Worm (Caenorhabditis elegans) whole organism, L3 larva: ENCODE measurements around the gene F26F4.12.

Experiments
- R02D3.7 ChIP-seq: fragments of 150-350 bp; optimal IDR thresholded peaks from 2 replicates; lab custom pipeline; 2014; ENCODE audit warnings: missing biosample characterization, missing genetic modification characterization
- aly-2 ChIP-seq: fragments of 150-350 bp; optimal IDR thresholded peaks from 2 replicates; lab custom pipeline; 2014; ENCODE audit warnings: missing biosample characterization, missing genetic modification characterization
- ceh-16 ChIP-seq: sonication (generic microtip); optimal IDR thresholded peaks from 2 replicates; lab custom pipeline; 2017; ENCODE audit warnings: missing biosample characterization, missing genetic modification characterization
- ceh-28 ChIP-seq: fragments of 150-350 bp; optimal IDR thresholded peaks from 2 replicates; lab custom pipeline; 2014; ENCODE audit warnings: missing biosample characterization, missing genetic modification reagents, missing genetic modification characterization
- ceh-82 ChIP-seq: fragments of 150-350 bp; optimal IDR thresholded peaks from 2 replicates; lab custom pipeline; 2014; ENCODE audit warnings: missing biosample characterization, missing genetic modification characterization
- ceh-9 ChIP-seq: sonication (generic microtip); optimal IDR thresholded peaks from 2 replicates; lab custom pipeline; 2018; ENCODE audit warnings: missing biosample characterization, missing genetic modification characterization
- egl-27 ChIP-seq: sonication (generic microtip); optimal IDR thresholded peaks from 4 replicates; lab custom pipeline; 2017; ENCODE audit warnings: missing biosample characterization, missing genetic modification reagents, missing genetic modification characterization
- egl-5 ChIP-seq: fragments of 150-350 bp; optimal IDR thresholded peaks from 2 replicates; lab custom pipeline; 2017; ENCODE audit warnings: missing biosample characterization, missing genetic modification reagents, missing genetic modification characterization, inconsistent platforms
- elt-2 ChIP-seq: sonication (generic microtip); optimal IDR thresholded peaks from 2 replicates; lab custom pipeline; 2016; ENCODE audit warnings: missing genetic modification reagents, mild to moderate bottlenecking, missing genetic modification characterization, missing compliant biosample characterization
- elt-3 ChIP-seq, 3 experiments: fragments of 150-350 bp in 1 of 3; sonication (generic microtip) in 2 of 3; optimal IDR thresholded peaks; 2 replicates in 2 of 3; 4 replicates in 1 of 3; lab custom pipeline; 2014 to 2017; ENCODE audit warnings: missing biosample characterization in 3 of 3, missing genetic modification characterization in 3 of 3
- eor-1 ChIP-seq, 2 experiments: fragments of 150-350 bp; optimal IDR thresholded peaks; 2 replicates each; lab custom pipeline; 2014 to 2018; ENCODE audit warnings: missing biosample characterization in 2 of 2, missing genetic modification characterization in 2 of 2
- fkh-10 ChIP-seq: sonication (generic microtip); optimal IDR thresholded peaks from 2 replicates; lab custom pipeline; 2017; ENCODE audit warnings: missing biosample characterization, missing genetic modification reagents, missing genetic modification characterization
- fkh-2 ChIP-seq: fragments of 150-350 bp; optimal IDR thresholded peaks from 2 replicates; lab custom pipeline; 2014; ENCODE audit warnings: missing biosample characterization, missing genetic modification reagents, missing genetic modification characterization
- jun-1 ChIP-seq: fragments of 150-350 bp; optimal IDR thresholded peaks from 2 replicates; lab custom pipeline; 2014; ENCODE audit warnings: missing biosample characterization, missing genetic modification reagents, missing genetic modification characterization
- lin-39 ChIP-seq: fragments of 150-350 bp; optimal IDR thresholded peaks from 2 replicates; lab custom pipeline; 2018; ENCODE audit warnings: missing biosample characterization, missing genetic modification reagents, missing genetic modification characterization
- lsy-12 ChIP-seq: sonication (generic microtip); optimal IDR thresholded peaks from 2 replicates; lab custom pipeline; 2016; ENCODE audit warnings: mild to moderate bottlenecking, missing genetic modification characterization, missing compliant biosample characterization
- mdl-1 ChIP-seq: fragments of 150-350 bp; optimal IDR thresholded peaks from 2 replicates; lab custom pipeline; 2014; ENCODE audit warnings: missing biosample characterization, missing genetic modification characterization
- mml-1 ChIP-seq: fragments of 150-350 bp; sonication (generic microtip); optimal IDR thresholded peaks from 3 replicates; lab custom pipeline; 2014; ENCODE audit warnings: missing biosample characterization, missing genetic modification characterization
- nfya-1 ChIP-seq: sonication (generic microtip); optimal IDR thresholded peaks from 2 replicates; lab custom pipeline; 2017; ENCODE audit warnings: missing genetic modification characterization, mild to moderate bottlenecking, missing compliant biosample characterization, antibody characterized with exemption, moderate library complexity; ENCODE audit not compliant: insufficient read depth
- nhr-12 ChIP-seq: fragments of 150-350 bp; optimal IDR thresholded peaks from 2 replicates; lab custom pipeline; 2014; ENCODE audit warnings: missing biosample characterization, missing genetic modification characterization
- nhr-237 ChIP-seq: fragments of 150-350 bp; optimal IDR thresholded peaks from 2 replicates; lab custom pipeline; 2014; ENCODE audit warnings: missing biosample characterization, missing genetic modification characterization
- nhr-25 ChIP-seq: sonication (generic microtip); optimal IDR thresholded peaks from 2 replicates; lab custom pipeline; 2017; ENCODE audit warnings: missing biosample characterization, missing genetic modification characterization
- nhr-28 ChIP-seq: fragments of 150-350 bp; optimal IDR thresholded peaks from 2 replicates; lab custom pipeline; 2014; ENCODE audit warnings: missing biosample characterization, missing genetic modification characterization
- nhr-43 ChIP-seq: sonication (generic microtip); optimal IDR thresholded peaks from 2 replicates; lab custom pipeline; 2016; ENCODE audit warnings: mild to moderate bottlenecking, missing genetic modification characterization, missing compliant biosample characterization; ENCODE audit not compliant: poor library complexity, severe bottlenecking
- nhr-67 ChIP-seq: fragments of 150-350 bp; optimal IDR thresholded peaks from 2 replicates; lab custom pipeline; 2014; ENCODE audit warnings: missing biosample characterization, missing genetic modification characterization
- pha-4 ChIP-seq: fragments of 150-350 bp; optimal IDR thresholded peaks from 2 replicates; lab custom pipeline; 2014; ENCODE audit warnings: missing biosample characterization, missing genetic modification reagents, missing genetic modification characterization
- pqm-1 ChIP-seq: fragments of 150-350 bp; optimal IDR thresholded peaks from 2 replicates; lab custom pipeline; 2017; ENCODE audit warnings: missing biosample characterization, missing genetic modification characterization, inconsistent platforms
- sea-2 ChIP-seq: fragments of 150-350 bp; sonication (generic microtip); optimal IDR thresholded peaks from 4 replicates; lab custom pipeline; 2014; ENCODE audit warnings: missing biosample characterization, missing genetic modification reagents, missing genetic modification characterization
- snpc-4 ChIP-seq: fragments of 150-350 bp; optimal IDR thresholded peaks from 2 replicates; lab custom pipeline; 2014; ENCODE audit warnings: missing biosample characterization, missing genetic modification characterization
- tbx-2 ChIP-seq: sonication (generic microtip); optimal IDR thresholded peaks from 2 replicates; lab custom pipeline; 2016; ENCODE audit warnings: mild to moderate bottlenecking, missing genetic modification characterization, missing compliant biosample characterization
- unc-39 ChIP-seq: sonication (generic microtip); optimal IDR thresholded peaks from 4 replicates; lab custom pipeline; 2017; ENCODE audit warnings: missing biosample characterization, missing genetic modification characterization
- unc-62 ChIP-seq: fragments of 150-350 bp; sonication (generic microtip); optimal IDR thresholded peaks from 4 replicates; lab custom pipeline; 2014; ENCODE audit warnings: missing biosample characterization, missing genetic modification reagents, missing genetic modification characterization
- ztf-11 ChIP-seq: fragments of 150-350 bp; optimal IDR thresholded peaks from 2 replicates; lab custom pipeline; 2014; ENCODE audit warnings: missing biosample characterization, missing genetic modification characterization
- ztf-4 ChIP-seq: fragments of 150-350 bp; optimal IDR thresholded peaks from 2 replicates; lab custom pipeline; 2014; ENCODE audit warnings: missing biosample characterization, missing genetic modification characterization

F26F4.12 gene

DNA sequence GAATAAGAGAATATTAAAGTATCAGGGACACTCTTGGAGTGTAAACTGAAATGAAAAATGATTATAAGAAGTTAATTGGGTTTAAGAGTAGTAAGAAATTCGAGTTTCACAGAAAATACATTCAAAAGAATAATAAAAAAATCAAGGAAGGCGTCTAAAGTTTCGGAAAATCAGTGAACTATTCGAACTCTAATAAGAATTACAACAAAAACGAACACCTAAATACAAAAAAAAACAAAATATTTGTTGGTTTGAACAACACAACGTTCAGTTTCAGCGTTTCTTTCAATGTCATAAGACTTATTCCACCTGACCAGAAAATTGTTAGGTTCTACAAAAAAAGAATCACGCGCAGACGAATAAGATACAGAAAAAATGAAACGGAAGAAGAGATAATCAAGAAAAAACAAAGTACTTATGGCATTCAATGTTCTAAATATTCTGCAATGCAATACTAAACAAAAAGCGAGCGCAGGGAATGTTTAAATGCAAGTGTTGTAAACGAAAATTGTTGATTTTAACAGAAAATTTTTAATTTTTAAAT, 10.7 kb downstream of the F26F4.12 start, which contains the start of gene nhl-2:
Gene nhl-2 (minus strand): TSS at position 51 of the 544 bp plus-strand sequence.
- TF ChIP-seq ceh-16 (tag; lab: Kevin White, UChicago) (no peak), nfya-1 (tag; lab: Kevin White, UChicago) (no peak), ceh-9 (no peak), nhr-25 (no peak), ceh-82 (tag; lab: Kevin White, UChicago) (no peak), fkh-10 (GFP tag; lab: Kevin White, UChicago) (no peak), egl-5 (no peak), mdl-1 (tag; lab: Kevin White, UChicago) (no peak), fkh-2 (no peak), eor-1 (tag; optimal IDR thresholded peaks at IDR 0.05; lab: Kevin White, UChicago) (no peak), elt-3 (tag; optimal IDR thresholded peaks at IDR 0.05; lab: Kevin White, UChicago) (no peak), jun-1 (tag; lab: Kevin White, UChicago) (no peak), aly-2 (tag; lab: Kevin White, UChicago) (no peak), ztf-11 (no peak), unc-62 (no peak), ceh-28 (tag; lab: Kevin White, UChicago) (no peak), ztf-4 (no peak), nhr-28 (no peak)

ce11 chrIII:4895313-4895712, 14.5 kb downstream of the F26F4.12 start:
- TF ChIP-seq nhr-12 (tag; lab: Kevin White, UChicago): no peak
- TF ChIP-seq fkh-2: no peak
- no peak for TF ChIP-seq mdl-1 (tag; lab: Kevin White, UChicago)

DNA sequence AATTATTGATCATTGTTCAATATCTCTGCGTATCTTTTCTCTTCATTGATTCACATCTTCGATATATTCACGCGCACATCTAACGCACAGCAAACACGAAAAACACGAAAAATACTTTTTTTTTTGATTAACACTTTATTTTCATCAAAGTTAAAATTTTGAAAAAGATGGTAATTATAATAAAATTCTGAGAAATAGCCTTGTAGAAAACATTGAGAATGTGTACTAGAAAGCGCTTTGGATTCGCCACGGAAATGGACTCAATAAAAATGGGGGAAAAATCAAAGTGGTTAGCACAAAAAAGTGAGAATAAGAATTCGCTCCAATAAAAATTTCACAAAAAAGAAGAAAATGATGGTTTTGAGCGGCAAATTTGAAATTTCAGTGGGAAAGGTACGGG, 16.3 kb downstream of the F26F4.12 start, which contains the start of gene F26F4.6:
Gene F26F4.6 (minus strand): TSS at position 101 of the 400 bp plus-strand sequence.
- TF ChIP-seq nhr-67 (tag; lab: Kevin White, UChicago) (no peak), sea-2 (no peak), lin-39 (no peak), jun-1 (tag; lab: Kevin White, UChicago) (no peak), R02D3.7 (tag; lab: Kevin White, UChicago) (no peak), eor-1 (tag; optimal IDR thresholded peaks at IDR 0.05; lab: Kevin White, UChicago) (no peak), mdl-1 (tag; lab: Kevin White, UChicago) (no peak), ztf-11 (no peak), snpc-4 (tag; lab: Kevin White, UChicago) (no peak), pha-4 (tag; lab: Kevin White, UChicago) (no peak), nhr-43 (tag; lab: Kevin White, UChicago) (no peak)

- TF ChIP-seq ceh-82 (tag; lab: Kevin White, UChicago) (no peak), pha-4 (tag; lab: Kevin White, UChicago) (peak; percentile 29)
These were observed 18.8 kb downstream of the F26F4.12 start, which contains the start of gene F26F4.5 for ce11 chrIII:4890997-4891396. F26F4.5 (minus strand) TSS chrIII:4891252.

DNA sequence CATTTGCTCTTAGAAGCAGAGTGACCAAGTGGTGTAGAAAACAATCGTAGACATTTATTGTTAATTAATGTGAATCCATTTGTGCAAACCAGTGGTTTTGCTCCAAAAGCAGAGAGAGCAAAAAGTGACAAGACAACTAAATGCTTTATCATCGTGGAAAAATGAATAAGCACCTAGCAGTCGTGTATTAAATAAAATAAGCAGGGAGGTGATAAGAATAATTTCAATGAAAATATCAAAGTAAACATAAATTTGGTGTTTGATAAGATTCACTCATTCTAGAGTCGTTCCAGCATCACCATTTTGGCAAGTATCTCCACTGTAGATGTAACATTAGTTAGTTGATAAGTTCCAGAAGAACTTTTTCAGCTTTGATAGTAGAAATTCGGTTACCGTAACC, 22.5 kb downstream of the F26F4.12 start, which contains the start of gene clec-6:
Gene clec-6 (minus strand): TSS at position 154 of the 400 bp plus-strand sequence.
- no peak for TF ChIP-seq nhr-237 (tag; lab: Kevin White, UChicago)
- TF ChIP-seq tbx-2 (tag; lab: Kevin White, UChicago): no peak
- TF ChIP-seq unc-39: no peak
- peak; percentile 60 for TF ChIP-seq elt-2 (tag; lab: Kevin White, UChicago)
- TF ChIP-seq lsy-12: no peak
- peak; percentile 33 for TF ChIP-seq pha-4 (tag; lab: Kevin White, UChicago)
- peak; percentile 23 for TF ChIP-seq pqm-1 (tag; lab: Kevin White, UChicago)
- TF ChIP-seq egl-27 (tag; lab: Kevin White, UChicago): no peak
- TF ChIP-seq mml-1 (tag; lab: Kevin White, UChicago): no peak
- no peak for TF ChIP-seq nhr-25
